Worm (Caenorhabditis elegans): Measurements from ENCODE around the gene F46E10.2.

The F46E10.2 gene

ce11 chrV:6513356-6513755 is 6.9 kb upstream of the F46E10.2 start:
- TF ChIP-seq ref-2 (tag; optimal IDR thresholded peaks at IDR 0.05), result no peak

- TF ChIP-seq Y22D7AL.16 (tag; optimal IDR thresholded peaks at IDR 0.05) (no peak), ceh-48 (tag; optimal IDR thresholded peaks at IDR 0.05) (no peak), C08G9.2 (tag; optimal IDR thresholded peaks at IDR 0.05) (no peak), pqm-1 (tag; optimal IDR thresholded peaks at IDR 0.05) (no peak), hlh-30 (tag; optimal IDR thresholded peaks at IDR 0.05; ENCODE audit: insufficient read depth) (no peak), sox-2 (GFP tag; IDR thresholded peaks at IDR 0.05) (no peak), elt-2 (tag; optimal IDR thresholded peaks at IDR 0.05) (no peak)
These were observed 6.3 kb upstream of the F46E10.2 start for ce11 chrV:6513786-6514430.

- TF ChIP-seq mec-3 (tag; optimal IDR thresholded peaks at IDR 0.05; ENCODE audit: borderline replicate concordance) (no peak), K09A11.1 (tag; optimal IDR thresholded peaks at IDR 0.05; ENCODE audit: insufficient read depth) (no peak), pha-2 (tag; optimal IDR thresholded peaks at IDR 0.05) (no peak), lim-6 (tag; optimal IDR thresholded peaks at IDR 0.05) (no peak), zip-5 (tag; optimal IDR thresholded peaks at IDR 0.05) (no peak), ceh-45 (GFP tag; IDR thresholded peaks at IDR 0.05) (0 out of 2 replicates have a peak, but pooled peaks have one; percentile 40)
These were observed 5.3 kb upstream of the F46E10.2 start, which contains the start of gene dpy-11 for ce11 chrV:6514887-6515324. dpy-11 (minus strand) TSS chrV:6515240.

ce11 chrV:6515344-6515743 is 4.9 kb upstream of the F46E10.2 start:
- TF ChIP-seq ama-1 (optimal IDR thresholded peaks at IDR 0.05), result no peak
- TF ChIP-seq ceh-48 (tag; optimal IDR thresholded peaks at IDR 0.05), result no peak
- no peak for TF ChIP-seq che-1 (tag; optimal IDR thresholded peaks at IDR 0.05)
- TF ChIP-seq ceh-31 (tag; optimal IDR thresholded peaks at IDR 0.05), result no peak
- TF ChIP-seq hlh-6 (tag; optimal IDR thresholded peaks at IDR 0.05), result no peak
- TF ChIP-seq eyg-1 (tag; optimal IDR thresholded peaks at IDR 0.05), result no peak
- TF ChIP-seq nfya-1 (tag; optimal IDR thresholded peaks at IDR 0.05), result no peak
- no peak for TF ChIP-seq tbx-2 (tag; optimal IDR thresholded peaks at IDR 0.05)
- no peak for TF ChIP-seq pag-3 (tag; optimal IDR thresholded peaks at IDR 0.05; ENCODE audit: borderline replicate concordance)
- TF ChIP-seq odd-2 (tag; optimal IDR thresholded peaks at IDR 0.05), result no peak
- no peak for TF ChIP-seq C38D4.7 (GFP tag; optimal IDR thresholded peaks at IDR 0.05)
- no peak for TF ChIP-seq rnt-1 (tag; optimal IDR thresholded peaks at IDR 0.05)
- TF ChIP-seq ceh-34 (tag; optimal IDR thresholded peaks at IDR 0.05), result no peak
- TF ChIP-seq ztf-16 (tag; optimal IDR thresholded peaks at IDR 0.05), result no peak
- no peak for TF ChIP-seq K09A11.1 (tag; optimal IDR thresholded peaks at IDR 0.05; ENCODE audit: insufficient read depth)
- no peak for TF ChIP-seq ttx-3 (tag; optimal IDR thresholded peaks at IDR 0.05)
- TF ChIP-seq ceh-9 (tag; optimal IDR thresholded peaks at IDR 0.05), result no peak
- no peak for TF ChIP-seq elt-2 (tag; optimal IDR thresholded peaks at IDR 0.05)

DNA sequence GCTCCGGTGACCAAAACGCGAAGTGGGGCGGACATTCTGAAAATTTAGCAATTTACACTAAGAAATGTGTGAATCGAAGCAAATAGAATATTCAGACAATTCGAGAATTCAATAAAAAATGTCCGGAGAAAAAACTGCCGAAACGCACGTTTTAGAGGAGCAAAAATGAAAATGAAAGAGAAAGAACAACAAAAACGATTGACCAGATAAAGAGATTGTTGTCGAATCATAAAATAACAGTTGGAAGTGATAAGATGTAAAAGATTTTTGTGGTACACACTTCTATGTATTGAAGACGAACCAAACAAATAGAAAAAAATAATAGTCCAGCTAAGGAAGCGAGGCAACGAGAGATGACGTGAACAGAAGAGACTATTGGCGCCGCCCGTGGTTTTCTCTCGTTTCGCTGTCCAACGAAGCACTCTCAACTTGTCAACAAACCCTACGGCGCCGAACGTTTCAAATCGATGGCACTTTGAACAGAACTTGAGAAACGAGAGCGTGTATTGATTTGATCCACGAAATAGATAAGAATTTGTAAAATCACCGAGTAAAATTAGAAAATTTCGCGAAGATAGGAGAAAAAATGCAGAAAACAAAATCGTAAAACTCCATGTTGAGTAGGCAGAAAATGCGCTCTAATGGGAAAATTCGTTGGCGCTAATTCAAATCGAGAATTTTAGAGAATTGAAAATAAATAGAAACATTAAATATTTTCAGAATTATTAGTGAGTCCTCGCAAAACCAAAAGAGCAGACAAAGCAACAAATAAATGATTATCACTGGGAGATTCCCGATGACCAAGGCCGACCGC is 3.5 kb upstream of the F46E10.2 start, which contains the start of gene mdh-1:
Gene mdh-1 (minus strand): TSS at position 36 of the 814 bp plus-strand sequence.
- TF ChIP-seq unc-42 (tag; optimal IDR thresholded peaks at IDR 0.05) (no peak), ets-4 (tag; optimal IDR thresholded peaks at IDR 0.05) (no peak), pha-2 (tag; optimal IDR thresholded peaks at IDR 0.05) (no peak), K09A11.1 (tag; optimal IDR thresholded peaks at IDR 0.05; ENCODE audit: insufficient read depth) (no peak), nhr-11 (tag; optimal IDR thresholded peaks at IDR 0.05) (no peak), ceh-31 (tag; optimal IDR thresholded peaks at IDR 0.05) (no peak), pax-1 (tag; optimal IDR thresholded peaks at IDR 0.05) (no peak), unc-86 (tag; optimal IDR thresholded peaks at IDR 0.05) (no peak), syd-9 (tag; optimal IDR thresholded peaks at IDR 0.05) (no peak), tbx-2 (tag; optimal IDR thresholded peaks at IDR 0.05) (no peak), ahr-1 (tag; optimal IDR thresholded peaks at IDR 0.05) (no peak), rnt-1 (tag; optimal IDR thresholded peaks at IDR 0.05) (no peak), zip-5 (tag; optimal IDR thresholded peaks at IDR 0.05) (no peak), ceh-45 (GFP tag; IDR thresholded peaks at IDR 0.05) (no peak), ceh-34 (tag; optimal IDR thresholded peaks at IDR 0.05) (no peak), pha-4 (tag; optimal IDR thresholded peaks at IDR 0.05) (no peak), odd-2 (tag; optimal IDR thresholded peaks at IDR 0.05) (no peak), hlh-13 (GFP tag; optimal IDR thresholded peaks at IDR 0.05) (no peak), C38D4.7 (GFP tag; optimal IDR thresholded peaks at IDR 0.05) (no peak), ceh-6 (GFP tag; optimal IDR thresholded peaks at IDR 0.05) (no peak)
